Worm (Caenorhabditis elegans) whole organism, L1 larva: ENCODE data around the gene rpb-8.

Experiments
- aly-2 ChIP-seq: fragments of 150-350 bp; optimal IDR thresholded peaks from 2 replicates; lab custom pipeline; 2014; ENCODE audit warnings: missing biosample characterization, missing genetic modification characterization
- ama-1 ChIP-seq: fragments of 150-350 bp; optimal IDR thresholded peaks from 2 replicates; lab custom pipeline; 2014
- ceh-8 ChIP-seq: fragments of 200-800 bp; sonication (Bioruptor generic); optimal IDR thresholded peaks from 2 replicates; lab custom pipeline; 2018; ENCODE audit warnings: mild to moderate bottlenecking, missing genetic modification characterization, moderate library complexity, missing compliant biosample characterization
- fos-1 ChIP-seq: fragments of 150-350 bp; optimal IDR thresholded peaks from 2 replicates; lab custom pipeline; 2014; ENCODE audit warnings: missing biosample characterization, missing genetic modification characterization
- grh-1 ChIP-seq: fragments of 200-800 bp; sonication (Bioruptor generic); IDR thresholded peaks from 2 replicates; pipeline ENCODE4 v1.3.6; 2022; ENCODE audit warnings: missing genetic modification reagents, missing genetic modification characterization, missing compliant biosample characterization
- lin-14 ChIP-seq: fragments of 200-800 bp; sonication (Bioruptor generic); optimal IDR thresholded peaks from 2 replicates; lab custom pipeline; 2018; ENCODE audit warnings: mild to moderate bottlenecking, missing genetic modification characterization, moderate library complexity, missing compliant biosample characterization
- mdl-1 ChIP-seq, 2 experiments: fragments of 150-350 bp; optimal IDR thresholded peaks; 2 replicates each; lab custom pipeline; 2014 to 2017; ENCODE audit warnings: missing biosample characterization in 2 of 2, missing genetic modification characterization in 2 of 2, inconsistent platforms in 1 of 2
- nhr-11 ChIP-seq: fragments of 150-350 bp; optimal IDR thresholded peaks from 2 replicates; lab custom pipeline; 2014; ENCODE audit warnings: missing biosample characterization, missing genetic modification characterization
- nhr-12 ChIP-seq: sonication (generic microtip); optimal IDR thresholded peaks from 2 replicates; lab custom pipeline; 2017; ENCODE audit warnings: missing biosample characterization, missing genetic modification characterization
- nhr-20 ChIP-seq: sonication (generic microtip); optimal IDR thresholded peaks from 2 replicates; lab custom pipeline; 2016; ENCODE audit warnings: mild to moderate bottlenecking, missing genetic modification characterization, missing compliant biosample characterization
- pax-3 ChIP-seq: fragments of 200-800 bp; sonication (Bioruptor generic); optimal IDR thresholded peaks from 2 replicates; lab custom pipeline; 2018; ENCODE audit warnings: mild to moderate bottlenecking, missing genetic modification characterization, moderate library complexity, missing compliant biosample characterization
- pqm-1 ChIP-seq: sonication (generic microtip); optimal IDR thresholded peaks from 3 replicates; lab custom pipeline; 2017; ENCODE audit warnings: missing biosample characterization, missing genetic modification characterization
- sup-37 ChIP-seq: fragments of 200-800 bp; sonication (Bioruptor generic); optimal IDR thresholded peaks from 2 replicates; lab custom pipeline; 2018; ENCODE audit warnings: mild to moderate bottlenecking, missing genetic modification characterization, missing compliant biosample characterization
- unc-62 ChIP-seq: fragments of 150-350 bp; optimal IDR thresholded peaks from 2 replicates; lab custom pipeline; 2014; ENCODE audit warnings: missing biosample characterization, missing genetic modification reagents, missing genetic modification characterization

- TF ChIP-seq nhr-11 (no peak), pax-3 (tag; lab: Kevin White, UChicago) (no peak), pqm-1 (no peak), nhr-20 (no peak), grh-1 (GFP tag; lab: Robert Waterston, UW) (no peak), nhr-12 (no peak), unc-62 (GFP tag; lab: Kevin White, UChicago) (no peak), ama-1 (lab: Kevin White, UChicago) (no peak), ceh-8 (GFP tag; lab: Kevin White, UChicago) (no peak), aly-2 (no peak), lin-14 (GFP tag; lab: Kevin White, UChicago) (no peak), fos-1 (tag; lab: Kevin White, UChicago) (no peak), sup-37 (GFP tag; lab: Kevin White, UChicago) (no peak), mdl-1 (tag; optimal IDR thresholded peaks at IDR 0.05; lab: Kevin White, UChicago) (no peak)
Measured at ce11 chrIII:4913736-4914135, 4.1 kb downstream of the rpb-8 start.
